Worm (Caenorhabditis elegans) whole organism, L1 larva: Measurements from ENCODE around the gene ddr-1.

ENCODE experiments used
- fkh-10 ChIP-seq: sonication (generic microtip); optimal IDR thresholded peaks from 2 replicates; lab custom pipeline; 2017; ENCODE audit warnings: missing biosample characterization, missing genetic modification reagents, missing genetic modification characterization
- swsn-7 ChIP-seq: sonication (generic microtip); optimal IDR thresholded peaks from 2 replicates; lab custom pipeline; 2016; ENCODE audit warnings: missing genetic modification characterization, missing compliant biosample characterization

DNA sequence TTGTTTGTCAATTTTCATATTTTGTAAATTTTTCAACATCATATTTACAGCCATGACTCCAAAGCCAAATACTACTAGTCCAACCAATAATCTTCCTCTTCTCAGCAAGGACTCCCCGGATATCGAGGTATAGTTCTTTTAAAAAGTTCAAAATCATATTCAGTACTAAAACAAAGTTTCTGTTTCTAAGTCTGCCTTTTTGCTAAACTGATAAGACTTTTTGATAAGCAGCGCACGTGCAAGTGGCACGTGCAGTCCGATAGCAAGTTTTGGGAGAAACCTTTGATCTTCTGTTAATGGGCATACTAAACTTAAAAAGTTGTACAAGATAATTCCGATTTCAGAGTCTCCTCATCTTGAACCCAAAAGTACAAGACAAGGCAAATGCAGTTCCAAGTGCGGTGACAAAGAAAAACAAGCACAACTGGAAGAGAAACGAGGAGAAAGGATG is 6.8 kb downstream of the ddr-1 start, which contains the start of gene dpyd-1:
- TF ChIP-seq fkh-10 (GFP tag; lab: Kevin White, UChicago) (no peak), swsn-7 (tag; lab: Kevin White, UChicago) (no peak)
